Worm (Caenorhabditis elegans) whole organism, L1 larva: ENCODE results near the gene T10D4.19.
"Not testable (repeated sequence)": the region's sequence is repeated elsewhere in the genome, so short reads cannot be mapped to it uniquely, and the experiment has no call there.

Experiments used
- hlh-4 ChIP-seq: sonication (generic microtip); optimal IDR thresholded peaks from 2 replicates; lab custom pipeline; 2016; ENCODE audit warnings: mild to moderate bottlenecking, missing genetic modification characterization, missing compliant biosample characterization
- nhr-47 ChIP-seq: sonication (generic microtip); optimal IDR thresholded peaks from 2 replicates; lab custom pipeline; 2016; ENCODE audit warnings: mild to moderate bottlenecking, missing genetic modification characterization, moderate library complexity, missing compliant biosample characterization
- unc-86 ChIP-seq: sonication (generic microtip); optimal IDR thresholded peaks from 2 replicates; lab custom pipeline; 2016; ENCODE audit warnings: missing genetic modification characterization, missing compliant biosample characterization

DNA sequence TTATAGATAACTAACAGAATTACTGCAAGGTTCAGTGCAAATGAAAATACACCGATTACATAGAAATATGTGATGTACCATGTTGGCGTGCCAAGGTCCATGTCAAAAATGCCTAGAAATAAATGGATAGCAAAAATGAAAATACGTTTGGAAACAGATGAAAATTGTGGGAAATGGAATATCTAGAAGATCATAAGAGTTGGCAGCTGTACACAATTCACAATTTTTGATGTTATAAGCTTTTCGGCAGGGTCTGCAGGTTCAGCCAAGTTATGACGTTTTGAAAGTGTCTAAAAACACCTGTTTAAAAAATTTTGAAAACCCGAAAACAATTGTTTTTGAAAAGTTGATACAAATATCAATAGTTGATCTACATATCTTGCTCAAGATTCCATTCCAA lies 7.2 kb upstream of the T10D4.19 start, which contains the start of gene sri-43:
- not testable (repeated sequence) for TF ChIP-seq hlh-4; nhr-47; unc-86 (tag; lab: Kevin White, UChicago)
